Worm (Caenorhabditis elegans): ENCODE data around the gene gip-1.

The gip-1 gene

ce11 chrIII:2347291-2347690 is at the start of gene gip-1:
TSS of gene gip-1 (plus strand) at chrIII:2347591.
- TF ChIP-seq ama-1 (optimal IDR thresholded peaks at IDR 0.05) (no peak), sdc-2 (tag; optimal IDR thresholded peaks at IDR 0.05) (no peak), fax-1 (tag; optimal IDR thresholded peaks at IDR 0.05) (no peak), ceh-18 (tag; optimal IDR thresholded peaks at IDR 0.05) (no peak)

- TF ChIP-seq T23F11.4 (GFP tag; optimal IDR thresholded peaks at IDR 0.05) (no peak), pha-2 (tag; optimal IDR thresholded peaks at IDR 0.05) (no peak), sox-2 (GFP tag; IDR thresholded peaks at IDR 0.05) (no peak)
Observed at ce11 chrIII:2304149-2304548, 43.2 kb upstream of the gip-1 start.

ce11 chrIII:2304867-2305266 is 42.5 kb upstream of the gip-1 start, which contains the start of gene Y54F10BM.9:
TSS of gene Y54F10BM.9 (minus strand) at chrIII:2304927.
- TF ChIP-seq ceh-24 (tag; optimal IDR thresholded peaks at IDR 0.05) (no peak), nfya-1 (tag; optimal IDR thresholded peaks at IDR 0.05) (peak; percentile 46), unc-55 (GFP tag; optimal IDR thresholded peaks at IDR 0.05) (peak; percentile 68), sox-2 (GFP tag; IDR thresholded peaks at IDR 0.05) (peak; percentile 76), tbx-2 (tag; optimal IDR thresholded peaks at IDR 0.05) (peak; percentile 49), ceh-2 (tag; optimal IDR thresholded peaks at IDR 0.05) (peak; percentile 3), unc-42 (tag; optimal IDR thresholded peaks at IDR 0.05) (peak; percentile 10), ceh-34 (tag; optimal IDR thresholded peaks at IDR 0.05) (peak; percentile 19), ets-4 (tag; optimal IDR thresholded peaks at IDR 0.05) (no peak), ahr-1 (tag; optimal IDR thresholded peaks at IDR 0.05) (no peak), ceh-31 (tag; optimal IDR thresholded peaks at IDR 0.05) (peak; percentile 76), pros-1 (tag; optimal IDR thresholded peaks at IDR 0.05) (peak; percentile 34), hlh-8 (tag; optimal IDR thresholded peaks at IDR 0.05) (peak; percentile 34), zip-5 (tag; optimal IDR thresholded peaks at IDR 0.05) (no peak), ref-2 (tag; optimal IDR thresholded peaks at IDR 0.05) (peak; percentile 69)

- no peak for TF ChIP-seq sox-4 (tag; optimal IDR thresholded peaks at IDR 0.05)
- no peak for TF ChIP-seq dve-1 (tag; optimal IDR thresholded peaks at IDR 0.05)
- no peak for TF ChIP-seq ceh-2 (tag; optimal IDR thresholded peaks at IDR 0.05)
- TF ChIP-seq npax-4 (tag; optimal IDR thresholded peaks at IDR 0.05): no peak
- TF ChIP-seq elt-4 (tag; optimal IDR thresholded peaks at IDR 0.05): no peak
- no peak for TF ChIP-seq ets-4 (tag; optimal IDR thresholded peaks at IDR 0.05)
- TF ChIP-seq ttx-3 (tag; optimal IDR thresholded peaks at IDR 0.05): no peak
- no peak for TF ChIP-seq ceh-18 (tag; optimal IDR thresholded peaks at IDR 0.05)
- TF ChIP-seq unc-55 (GFP tag; optimal IDR thresholded peaks at IDR 0.05): no peak
- TF ChIP-seq pha-4 (tag; optimal IDR thresholded peaks at IDR 0.05): no peak
- no peak for TF ChIP-seq rnt-1 (tag; optimal IDR thresholded peaks at IDR 0.05)
- no peak for TF ChIP-seq unc-42 (tag; optimal IDR thresholded peaks at IDR 0.05)
- TF ChIP-seq tbx-2 (tag; optimal IDR thresholded peaks at IDR 0.05): no peak
- TF ChIP-seq pros-1 (tag; optimal IDR thresholded peaks at IDR 0.05): no peak
- TF ChIP-seq nfya-1 (tag; optimal IDR thresholded peaks at IDR 0.05): no peak
- no peak for TF ChIP-seq C08G9.2 (tag; optimal IDR thresholded peaks at IDR 0.05)
- TF ChIP-seq sdc-2 (tag; optimal IDR thresholded peaks at IDR 0.05): no peak
Observed at ce11 chrIII:2308026-2308425, 39.4 kb upstream of the gip-1 start, which contains the start of the genes fbxa-1 and Y54F10BM.20. TSS of gene fbxa-1 (minus strand) at chrIII:2308126. TSS of gene Y54F10BM.20 (plus strand) at chrIII:2308256.

- TF ChIP-seq elt-2 (tag; optimal IDR thresholded peaks at IDR 0.05): peak; percentile 16
- TF ChIP-seq nfya-1 (tag; optimal IDR thresholded peaks at IDR 0.05): no peak
Observed at ce11 chrIII:2310996-2311395, 36.4 kb upstream of the gip-1 start.

- no peak for TF ChIP-seq pat-9 (tag; optimal IDR thresholded peaks at IDR 0.05)
- no peak for TF ChIP-seq nhr-232 (tag; optimal IDR thresholded peaks at IDR 0.05)
- no peak for TF ChIP-seq ets-4 (tag; optimal IDR thresholded peaks at IDR 0.05)
- no peak for TF ChIP-seq gmeb-2 (tag; optimal IDR thresholded peaks at IDR 0.05)
- no peak for TF ChIP-seq nfya-1 (tag; optimal IDR thresholded peaks at IDR 0.05)
- no peak for TF ChIP-seq ceh-14 (tag; optimal IDR thresholded peaks at IDR 0.05)
- no peak for TF ChIP-seq ttx-3 (tag; optimal IDR thresholded peaks at IDR 0.05)
- no peak for TF ChIP-seq lin-11 (tag; optimal IDR thresholded peaks at IDR 0.05)
Observed at ce11 chrIII:2313985-2314494, 33.4 kb upstream of the gip-1 start, which contains the start of the genes fbxa-66 and iffb-1. TSS of gene fbxa-66 (minus strand) at chrIII:2314035. TSS of gene iffb-1 (plus strand) at chrIII:2314436.

All from whole organism, late embryonic.